Fruit fly (Drosophila melanogaster) whole organism, wandering third instar larva: Measurements from ENCODE around the gene CG34242.
A peak's percentile ranks its signal among the peaks of the same experiment; 100 is the strongest.

Experiments
- Abd-B ChIP-seq: fragments of >200 bp; optimal IDR thresholded peaks from 2 replicates; lab custom pipeline; 2017; ENCODE audit warnings: missing biosample characterization, missing genetic modification characterization
- CG32264 ChIP-seq: fragments of 200-800 bp; sonication (Bioruptor generic); optimal IDR thresholded peaks from 2 replicates; lab custom pipeline; 2016; ENCODE audit warnings: missing biosample characterization, missing genetic modification characterization
- CG9705 ChIP-seq: fragments of 200-800 bp; sonication (Bioruptor generic); optimal IDR thresholded peaks from 2 replicates; lab custom pipeline; 2018; ENCODE audit warnings: missing biosample characterization, mild to moderate bottlenecking, missing genetic modification characterization
- CrebA ChIP-seq: fragments of 200-800 bp; sonication (Bioruptor generic); optimal IDR thresholded peaks from 2 replicates; lab custom pipeline; 2016; ENCODE audit warnings: missing biosample characterization, mild to moderate bottlenecking, missing genetic modification characterization, borderline replicate concordance
- Dfd ChIP-seq: fragments of >200 bp; optimal IDR thresholded peaks from 2 replicates; lab custom pipeline; 2017; ENCODE audit warnings: missing biosample characterization, missing genetic modification characterization
- Dif ChIP-seq: fragments of 200-275, 200-300 bp; sonication (Bioruptor generic); optimal IDR thresholded peaks from 2 replicates; lab custom pipeline; 2018; ENCODE audit warnings: missing biosample characterization, missing genetic modification characterization; ENCODE audit not compliant: partially characterized antibody
- GATAd ChIP-seq: sonication (Bioruptor generic); optimal IDR thresholded peaks from 2 replicates; lab custom pipeline; 2016; ENCODE audit warnings: missing biosample characterization, missing genetic modification characterization
- HLH106 ChIP-seq: fragments of 200-800 bp; optimal IDR thresholded peaks from 3 replicates; lab custom pipeline; 2019; ENCODE audit warnings: missing biosample characterization, mild to moderate bottlenecking, missing genetic modification characterization, moderate library complexity
- Hnf4 ChIP-seq: fragments of 200-800 bp; sonication (Bioruptor generic); optimal IDR thresholded peaks from 2 replicates; lab custom pipeline; 2016; ENCODE audit warnings: missing biosample characterization, mild to moderate bottlenecking, missing genetic modification characterization
- Hr78 ChIP-seq: fragments of >200 bp; optimal IDR thresholded peaks from 2 replicates; lab custom pipeline; 2017; ENCODE audit warnings: missing biosample characterization, missing genetic modification characterization
- Hr83 ChIP-seq: fragments of 200-300 bp; sonication (Bioruptor generic); optimal IDR thresholded peaks from 2 replicates; lab custom pipeline; 2016; ENCODE audit warnings: missing biosample characterization, mild to moderate bottlenecking, missing genetic modification characterization, moderate library complexity; ENCODE audit not compliant: poor library complexity, severe bottlenecking
- Jra ChIP-seq: sonication (Bioruptor generic); optimal IDR thresholded peaks from 2 replicates; lab custom pipeline; 2016; ENCODE audit warnings: missing biosample characterization, missing genetic modification characterization
- Mio ChIP-seq: sonication (Bioruptor generic); optimal IDR thresholded peaks from 2 replicates; lab custom pipeline; 2016; ENCODE audit warnings: missing biosample characterization, missing genetic modification characterization
- Myc ChIP-seq: fragments of >200 bp; optimal IDR thresholded peaks from 2 replicates; lab custom pipeline; 2017
- N ChIP-seq: fragments of >200 bp; optimal IDR thresholded peaks from 2 replicates; lab custom pipeline; 2018; ENCODE audit warnings: missing biosample characterization, missing external identifiers, missing genetic modification characterization
- OdsH ChIP-seq: fragments of 200-800 bp; sonication (Bioruptor generic); optimal IDR thresholded peaks from 2 replicates; lab custom pipeline; 2016; ENCODE audit warnings: missing biosample characterization, mild to moderate bottlenecking, missing genetic modification characterization
- Rel ChIP-seq, 2 experiments: fragments of 200-800 bp; sonication (Bioruptor generic) in 1 of 2; optimal IDR thresholded peaks; 2 replicates in 1 of 2; 3 replicates in 1 of 2; lab custom pipeline; 2016 to 2019; ENCODE audit warnings: mild to moderate bottlenecking in 2 of 2, missing biosample characterization in 2 of 2, missing genetic modification characterization in 2 of 2, moderate library complexity in 1 of 2
- Sp1 ChIP-seq: fragments of 200-800 bp; sonication (Bioruptor generic); optimal IDR thresholded peaks from 3 replicates; lab custom pipeline; 2019; ENCODE audit warnings: missing biosample characterization, mild to moderate bottlenecking, missing genetic modification characterization, moderate library complexity
- Vsx2 ChIP-seq: fragments of 200-300, 225-300 bp; sonication (Bioruptor generic); optimal IDR thresholded peaks from 2 replicates; lab custom pipeline; 2018; ENCODE audit warnings: missing biosample characterization, missing genetic modification characterization; ENCODE audit not compliant: partially characterized antibody
- br ChIP-seq: fragments of 200-800 bp; sonication (Bioruptor generic); optimal IDR thresholded peaks from 2 replicates; lab custom pipeline; 2016; ENCODE audit warnings: missing biosample characterization, missing genetic modification characterization
- brk ChIP-seq: fragments of 200-800 bp; sonication (Bioruptor generic); optimal IDR thresholded peaks from 2 replicates; lab custom pipeline; 2016; ENCODE audit warnings: missing biosample characterization, mild to moderate bottlenecking, missing genetic modification characterization
- dl ChIP-seq, 2 experiments: fragments of 175-275, 200-275 bp in 1 of 2; fragments of 200-275 bp in 1 of 2; sonication (Bioruptor generic); optimal IDR thresholded peaks; lab custom pipeline; 2018; ENCODE audit warnings: mild to moderate bottlenecking in 2 of 2, missing biosample characterization in 2 of 2, missing genetic modification characterization in 2 of 2, moderate library complexity in 2 of 2; ENCODE audit not compliant: partially characterized antibody in 2 of 2, insufficient read depth in 1 of 2
- dmrt93B ChIP-seq: fragments of 200-800 bp; sonication (Bioruptor generic); optimal IDR thresholded peaks from 2 replicates; lab custom pipeline; 2018; ENCODE audit warnings: missing biosample characterization, mild to moderate bottlenecking, missing genetic modification characterization
- dsf ChIP-seq: sonication (Bioruptor generic); optimal IDR thresholded peaks from 2 replicates; lab custom pipeline; 2016; ENCODE audit warnings: missing biosample characterization, missing genetic modification characterization, borderline replicate concordance
- ey ChIP-seq: fragments of 200-800 bp; sonication (Bioruptor generic); optimal IDR thresholded peaks from 2 replicates; lab custom pipeline; 2016; ENCODE audit warnings: missing biosample characterization, missing genetic modification characterization
- foxo ChIP-seq, 2 experiments: fragments of 200-800 bp; sonication (Bioruptor generic); optimal IDR thresholded peaks; 2 replicates in 1 of 2; 3 replicates in 1 of 2; lab custom pipeline; 2016 to 2017; ENCODE audit warnings: missing biosample characterization in 2 of 2, missing genetic modification characterization in 2 of 2
- fru ChIP-seq: fragments of 200-800 bp; sonication (Bioruptor generic); optimal IDR thresholded peaks from 3 replicates; lab custom pipeline; 2016; ENCODE audit warnings: missing biosample characterization, mild to moderate bottlenecking, missing genetic modification characterization
- h ChIP-seq: fragments of 200-800 bp; sonication (Bioruptor generic); optimal IDR thresholded peaks from 3 replicates; lab custom pipeline; 2016; ENCODE audit warnings: missing biosample characterization, mild to moderate bottlenecking, missing genetic modification characterization
- jim ChIP-seq: fragments of 175-275, 200-325 bp; sonication (Bioruptor generic); optimal IDR thresholded peaks from 2 replicates; lab custom pipeline; 2016; ENCODE audit warnings: missing biosample characterization, mild to moderate bottlenecking, missing genetic modification characterization
- lola ChIP-seq: fragments of >200 bp; optimal IDR thresholded peaks from 2 replicates; lab custom pipeline; 2017; ENCODE audit warnings: missing biosample characterization, missing genetic modification characterization
- pan ChIP-seq: fragments of >200 bp; optimal IDR thresholded peaks from 2 replicates; lab custom pipeline; 2017
- psq ChIP-seq: fragments of 200-800 bp; sonication (Bioruptor generic); optimal IDR thresholded peaks from 3 replicates; lab custom pipeline; 2017; ENCODE audit warnings: missing biosample characterization, mild to moderate bottlenecking, missing genetic modification characterization, moderate library complexity
- rgr ChIP-seq: fragments of 200-800 bp; sonication (Bioruptor generic); optimal IDR thresholded peaks from 3 replicates; lab custom pipeline; 2016; ENCODE audit warnings: missing biosample characterization, mild to moderate bottlenecking, missing genetic modification characterization
- sage ChIP-seq: fragments of 200-800 bp; sonication (Bioruptor generic); optimal IDR thresholded peaks from 2 replicates; lab custom pipeline; 2016; ENCODE audit warnings: missing biosample characterization, mild to moderate bottlenecking, missing genetic modification characterization
- sv ChIP-seq: fragments of 200-800 bp; sonication (Bioruptor generic); optimal IDR thresholded peaks from 3 replicates; lab custom pipeline; 2016; ENCODE audit warnings: missing biosample characterization, missing genetic modification characterization
- tai ChIP-seq: sonication (Bioruptor generic); optimal IDR thresholded peaks from 2 replicates; lab custom pipeline; 2016; ENCODE audit warnings: missing biosample characterization, missing genetic modification characterization
- usp ChIP-seq: fragments of >200 bp; optimal IDR thresholded peaks from 2 replicates; lab custom pipeline; 2017; ENCODE audit warnings: missing biosample characterization, missing genetic modification characterization
- woc ChIP-seq: sonication (Bioruptor generic); optimal IDR thresholded peaks from 2 replicates; lab custom pipeline; 2016; ENCODE audit warnings: missing biosample characterization, mild to moderate bottlenecking, missing genetic modification characterization

The CG34242 gene

dm6 chr3L:12490418-12491035 lies 43.3 kb upstream of the CG34242 start, which contains the start of gene CG10660 (continued):
- TF ChIP-seq GATAd (peak; percentile 37), sv (GFP tag; lab: Kevin White, UChicago) (peak; percentile 82), Mio (GFP tag; lab: Kevin White, UChicago) (peak; percentile 75)

dm6 chr3L:12494273-12494672 lies 39.5 kb upstream of the CG34242 start:
- TF ChIP-seq Dif (GFP tag; lab: Kevin White, UChicago) (no peak), dl (GFP tag; optimal IDR thresholded peaks at IDR 0.05; lab: Kevin White, UChicago; ENCODE audit: insufficient read depth in 1 of 2, partially characterized antibody in 2 of 2) (no peak), rgr (no peak), Mio (GFP tag; lab: Kevin White, UChicago) (no peak), tai (GFP tag; lab: Kevin White, UChicago) (no peak), pan (lab: Kevin White, UChicago) (no peak), Hnf4 (GFP tag; lab: Kevin White, UChicago) (no peak), foxo (GFP tag; optimal IDR thresholded peaks at IDR 0.05; lab: Kevin White, UChicago) (no peak)

- TF ChIP-seq usp (GFP tag; lab: Kevin White, UChicago) (no peak), Hr83 (GFP tag; lab: Kevin White, UChicago) (no peak), Dif (GFP tag; lab: Kevin White, UChicago) (no peak), Dfd (GFP tag; lab: Kevin White, UChicago) (no peak), OdsH (GFP tag; lab: Kevin White, UChicago) (peak; percentile 86), pan (lab: Kevin White, UChicago) (no peak), dl (GFP tag; optimal IDR thresholded peaks at IDR 0.05; lab: Kevin White, UChicago; ENCODE audit: insufficient read depth in 1 of 2, partially characterized antibody in 2 of 2) (no peak), br (peak; percentile 82), rgr (peak; percentile 81), CG9705 (GFP tag; lab: Kevin White, UChicago) (peak; percentile 81), Vsx2 (GFP tag; lab: Kevin White, UChicago) (no peak), jim (GFP tag; lab: Kevin White, UChicago) (no peak), Rel (GFP tag; optimal IDR thresholded peaks at IDR 0.05; lab: Kevin White, UChicago) (no peak), Rel (tag; optimal IDR thresholded peaks at IDR 0.05; lab: Kevin White, UChicago) (peak; percentile 49), CG32264 (GFP tag; lab: Kevin White, UChicago) (peak; percentile 57), sage (GFP tag; lab: Kevin White, UChicago) (peak; percentile 70), dmrt93B (GFP tag; lab: Kevin White, UChicago) (peak; percentile 86), Myc (lab: Kevin White, UChicago) (no peak), Hnf4 (GFP tag; lab: Kevin White, UChicago) (peak; percentile 69), foxo (GFP tag; optimal IDR thresholded peaks at IDR 0.05; lab: Kevin White, UChicago) (peak in 1 of 2 experiments; percentile 87), fru (GFP tag; lab: Kevin White, UChicago) (peak; percentile 88), GATAd (no peak), Abd-B (GFP tag; lab: Kevin White, UChicago) (no peak), Hr78 (no peak), woc (peak; percentile 83), HLH106 (tag; lab: Kevin White, UChicago) (peak; percentile 90), h (GFP tag; lab: Kevin White, UChicago) (peak; percentile 88), tai (GFP tag; lab: Kevin White, UChicago) (no peak), CrebA (no peak), Jra (peak; percentile 3), lola (GFP tag; lab: Kevin White, UChicago) (no peak), N (GFP tag; lab: Kevin White, UChicago) (no peak), brk (no peak), dsf (GFP tag; lab: Kevin White, UChicago) (peak; percentile 18), ey (GFP tag; lab: Kevin White, UChicago) (peak; percentile 87), Sp1 (GFP tag; lab: Kevin White, UChicago) (peak; percentile 91), Mio (GFP tag; lab: Kevin White, UChicago) (peak; percentile 12), sv (GFP tag; lab: Kevin White, UChicago) (no peak), psq (GFP tag; lab: Kevin White, UChicago) (peak; percentile 81)
- TF ChIP-seq, all 38 proteins: peak for 20
These were observed 38.5 kb upstream of the CG34242 start for dm6 chr3L:12495312-12495725.
